Fruit fly (Drosophila melanogaster) ovary, adult (tissue): ENCODE measurements around the gene CG14302.

Source experiments
- CG17801 ChIP-seq: fragments of 200-800 bp; optimal IDR thresholded peaks from 2 replicates; lab custom pipeline; 2019; ENCODE audit warnings: missing biosample characterization, mild to moderate bottlenecking, missing genetic modification characterization, moderate library complexity; ENCODE audit not compliant: partially characterized antibody

CG14302 gene

DNA sequence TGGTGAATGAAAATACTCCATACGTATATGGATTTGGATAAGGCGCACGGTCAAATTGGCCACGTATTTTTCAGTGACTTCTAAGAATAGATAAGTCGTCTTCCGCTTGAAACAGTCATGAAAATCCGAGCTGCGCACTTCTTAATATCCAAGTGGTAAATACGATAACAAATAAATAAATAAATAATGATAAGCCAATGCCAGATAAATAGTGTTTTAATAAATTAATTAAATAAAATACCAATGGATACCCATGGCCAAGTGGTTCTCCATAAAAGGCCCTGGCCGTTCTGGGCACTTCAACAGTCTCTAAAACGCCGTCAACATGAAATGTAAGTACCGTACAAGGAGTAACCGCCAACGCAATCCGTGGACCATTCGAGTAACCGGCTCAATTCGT, at the start of gene CG14302:
Gene CG14302, plus strand, starts transcription at position 301 of the 400 bp plus-strand sequence.
- no peak for TF ChIP-seq CG17801 (GFP tag; lab: Kevin White, UChicago)

DNA sequence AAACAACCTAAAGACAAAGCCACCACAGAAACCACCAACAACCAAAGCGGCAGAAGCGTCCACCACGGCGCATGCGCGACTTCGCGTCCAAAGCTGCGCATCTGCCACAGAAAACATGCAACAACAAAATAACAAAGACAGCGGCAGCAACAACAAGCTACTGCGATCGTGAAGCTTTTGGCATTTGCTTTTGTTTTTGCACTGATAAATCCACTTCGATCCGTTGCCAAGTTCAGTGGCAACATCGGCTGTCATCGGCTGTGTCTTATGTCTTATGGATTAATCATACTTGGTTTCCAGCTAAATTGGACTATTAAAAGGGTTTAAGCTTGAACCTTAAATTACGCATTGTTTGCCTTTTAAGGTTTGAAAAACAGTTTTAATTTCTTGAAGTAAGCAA, 39.9 kb upstream of the CG14302 start, which contains the start of gene Muc91C:
Gene Muc91C, minus strand, starts transcription at position 101 of the 400 bp plus-strand sequence.
- TF ChIP-seq CG17801 (GFP tag; lab: Kevin White, UChicago), result no peak

DNA sequence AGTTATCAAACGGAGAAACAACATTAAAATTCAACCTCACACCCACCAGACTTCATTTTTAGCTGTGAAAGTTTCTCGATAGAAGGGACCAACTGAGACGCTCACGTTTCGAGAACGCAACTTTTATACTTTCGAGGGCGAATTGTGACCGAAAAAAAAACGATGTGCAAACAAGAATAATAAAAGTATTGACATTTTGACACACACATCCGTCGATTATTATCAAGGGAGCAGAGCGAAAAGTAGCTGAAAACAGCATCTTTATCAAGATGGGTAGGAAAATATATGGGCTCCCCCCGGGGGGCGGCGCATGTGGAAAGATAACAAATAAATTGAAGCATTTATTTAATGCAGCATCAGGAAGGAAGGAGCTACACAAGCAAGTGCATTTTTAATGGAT, 38.9 kb upstream of the CG14302 start, which contains the start of gene CG14300:
Gene CG14300, minus strand, starts transcription at position 101 of the 400 bp plus-strand sequence.
- no peak for TF ChIP-seq CG17801 (GFP tag; lab: Kevin White, UChicago)

DNA sequence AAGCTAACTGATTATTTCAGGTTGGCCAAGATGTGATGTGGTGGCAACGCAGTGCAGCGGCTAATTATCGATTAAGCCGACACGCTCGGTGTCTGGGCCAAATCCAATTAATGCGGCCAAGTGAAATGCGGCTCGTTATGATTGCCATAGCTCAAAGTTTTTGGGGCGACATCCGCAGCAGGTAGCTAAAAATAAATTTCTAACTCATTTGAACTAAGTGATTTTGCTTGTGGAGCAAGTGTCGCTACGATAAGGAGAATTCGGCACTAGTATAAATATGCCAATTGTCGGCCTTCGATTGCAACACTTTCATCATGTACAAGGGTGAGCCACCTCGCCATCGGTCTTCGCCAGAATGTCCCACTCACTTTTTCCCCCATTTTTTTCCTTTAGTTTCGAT, 37.5 kb upstream of the CG14302 start, which contains the start of gene CG34282:
Gene CG34282, plus strand, starts transcription at position 301 of the 400 bp plus-strand sequence.
- TF ChIP-seq CG17801 (GFP tag; lab: Kevin White, UChicago), result no peak

dm6 chr3R:18698855-18699569, 33.5 kb upstream of the CG14302 start:
- no peak for TF ChIP-seq CG17801 (GFP tag; lab: Kevin White, UChicago)

- no peak for TF ChIP-seq CG17801 (GFP tag; lab: Kevin White, UChicago)
These were observed 29.0 kb upstream of the CG14302 start for dm6 chr3R:18703514-18703913.

dm6 chr3R:18705150-18705549, 27.3 kb upstream of the CG14302 start, which contains the start of the genes ChAT and VAChT:
ChAT (plus strand) TSS chr3R:18705501.
VAChT (plus strand) TSS chr3R:18705501.
- no peak for TF ChIP-seq CG17801 (GFP tag; lab: Kevin White, UChicago)

DNA sequence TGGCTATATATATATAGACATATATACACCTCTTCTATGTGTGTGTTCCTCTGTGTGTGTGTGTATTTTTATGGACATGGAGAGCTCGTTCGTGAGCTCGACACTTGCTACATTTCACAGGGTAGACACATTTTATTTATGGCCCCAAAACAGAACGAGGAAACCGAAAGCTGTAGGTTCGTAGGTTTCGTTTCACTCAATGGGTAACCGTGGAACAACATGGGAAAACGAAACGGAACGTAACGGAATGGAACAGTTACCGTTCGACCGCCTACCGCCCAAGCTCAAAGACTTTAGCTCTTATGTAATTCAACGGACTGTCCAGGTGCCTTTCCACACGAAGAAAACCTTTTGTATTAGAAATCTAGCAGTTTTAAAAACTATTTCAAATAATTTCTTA, 26.2 kb upstream of the CG14302 start:
- TF ChIP-seq CG17801 (GFP tag; lab: Kevin White, UChicago), result no peak

DNA sequence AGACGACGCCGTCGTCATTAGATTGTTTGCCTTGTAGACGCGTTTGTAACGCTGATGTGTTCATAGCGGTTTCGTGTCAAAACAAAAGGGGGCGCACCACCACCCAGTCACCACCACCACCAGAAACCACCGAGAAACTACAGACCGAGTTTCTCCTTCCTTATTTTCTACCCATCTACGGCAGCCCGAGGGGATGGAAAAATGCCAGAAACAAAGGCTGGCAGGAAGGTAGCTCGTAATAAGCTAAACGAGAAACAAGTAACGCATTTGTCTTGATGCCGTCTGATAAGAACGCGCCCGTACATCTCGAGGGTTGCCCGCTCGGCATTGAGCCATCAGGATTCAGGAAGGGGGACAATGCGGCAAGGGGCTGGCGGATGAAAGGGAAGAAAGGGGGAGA, 25.0 kb upstream of the CG14302 start:
- no peak for TF ChIP-seq CG17801 (GFP tag; lab: Kevin White, UChicago)

DNA sequence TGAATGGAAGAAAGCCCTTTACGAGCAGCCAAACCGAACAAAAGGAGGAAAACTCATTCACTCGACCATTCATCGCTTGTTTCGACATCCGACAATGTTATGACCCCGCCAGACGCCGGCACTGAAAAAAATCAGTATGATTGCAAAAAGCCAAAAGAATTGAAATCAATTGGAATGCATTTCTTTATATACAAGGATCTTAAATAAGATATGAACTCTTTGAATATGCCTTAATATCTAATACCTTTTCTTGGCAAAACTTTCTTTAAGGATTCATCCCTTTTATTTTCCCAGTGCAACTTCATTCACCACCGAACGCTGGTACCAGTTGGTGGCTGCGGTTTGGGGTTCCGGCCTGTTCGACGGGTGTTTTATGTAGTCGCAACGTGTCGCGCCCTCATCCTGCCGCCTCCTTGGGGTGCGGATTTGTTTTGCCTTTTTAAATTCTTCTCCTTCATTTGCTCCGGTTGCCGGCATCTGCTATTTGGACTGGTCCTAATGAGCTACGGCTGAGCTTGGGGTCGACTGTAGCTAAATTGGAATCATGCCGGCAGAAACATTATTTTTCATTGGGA, 12.6 kb upstream of the CG14302 start:
- no peak for TF ChIP-seq CG17801 (GFP tag; lab: Kevin White, UChicago)

DNA sequence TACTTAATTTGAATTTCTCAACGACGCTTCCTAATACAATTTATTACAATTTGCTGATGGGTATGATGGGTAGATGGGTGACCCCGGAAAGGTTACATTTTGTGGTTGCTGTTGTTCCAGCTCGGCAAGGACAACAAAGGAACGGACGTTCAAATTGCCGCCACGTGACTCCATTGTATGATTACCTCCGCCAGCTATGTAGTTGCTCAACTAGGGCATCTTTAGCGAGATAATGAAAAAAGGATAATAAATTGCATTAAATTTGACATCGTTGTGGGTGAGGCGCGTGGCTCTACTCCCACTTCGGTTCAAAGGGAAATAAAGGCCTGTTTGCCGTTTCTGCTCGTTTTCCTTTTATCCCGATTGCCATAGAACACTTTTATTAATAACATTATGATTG, 11.1 kb upstream of the CG14302 start:
- no peak for TF ChIP-seq CG17801 (GFP tag; lab: Kevin White, UChicago)

- no peak for TF ChIP-seq CG17801 (GFP tag; lab: Kevin White, UChicago)
These were observed 10.0 kb upstream of the CG14302 start, which contains the start of gene CG34283 for dm6 chr3R:18722490-18722889. CG34283 (minus strand) TSS chr3R:18722590.

DNA sequence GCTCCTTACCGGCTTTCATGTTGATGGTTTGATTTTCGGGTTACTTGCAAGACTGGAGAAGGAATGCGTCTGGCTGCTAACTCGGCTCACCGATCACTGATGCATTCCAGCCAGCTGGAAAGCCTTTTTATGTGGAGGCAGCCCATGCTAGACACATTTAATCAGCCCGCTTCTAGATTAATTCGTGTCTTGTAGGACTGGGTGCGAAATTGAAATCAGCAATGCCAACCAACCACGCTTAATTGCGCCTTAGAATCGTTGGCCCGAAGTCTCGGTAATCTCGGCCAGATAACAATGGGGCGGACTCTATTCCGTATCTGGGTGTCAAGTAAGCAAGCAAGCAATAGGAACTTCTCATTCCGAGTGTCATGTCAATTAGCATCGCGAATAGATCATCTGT, 6.1 kb upstream of the CG14302 start, which contains the start of gene CG7714:
Gene CG7714, minus strand, starts transcription at position 101 of the 400 bp plus-strand sequence.
- no peak for TF ChIP-seq CG17801 (GFP tag; lab: Kevin White, UChicago)

DNA sequence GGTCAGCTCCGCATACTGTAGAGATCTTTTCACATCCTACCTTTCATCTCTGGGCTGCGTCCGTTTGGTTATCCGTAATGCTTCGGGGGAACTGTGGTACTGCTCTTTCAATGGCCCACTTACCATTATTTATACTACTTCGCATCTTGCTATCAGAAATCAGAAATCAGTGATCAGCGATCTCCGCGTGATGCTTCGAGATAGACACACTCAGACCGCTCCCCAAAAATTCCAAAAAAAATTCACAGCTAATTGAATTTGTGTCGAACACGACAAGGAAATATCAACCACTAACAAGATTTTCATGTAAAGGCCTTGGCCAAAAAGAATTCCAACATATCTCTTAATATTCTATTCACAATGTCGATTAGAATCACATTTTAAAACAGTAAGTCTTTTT, 4.1 kb upstream of the CG14302 start, which contains the start of gene CG7715:
Gene CG7715, minus strand, starts transcription at position 101 of the 400 bp plus-strand sequence.
- TF ChIP-seq CG17801 (GFP tag; lab: Kevin White, UChicago), result no peak

DNA sequence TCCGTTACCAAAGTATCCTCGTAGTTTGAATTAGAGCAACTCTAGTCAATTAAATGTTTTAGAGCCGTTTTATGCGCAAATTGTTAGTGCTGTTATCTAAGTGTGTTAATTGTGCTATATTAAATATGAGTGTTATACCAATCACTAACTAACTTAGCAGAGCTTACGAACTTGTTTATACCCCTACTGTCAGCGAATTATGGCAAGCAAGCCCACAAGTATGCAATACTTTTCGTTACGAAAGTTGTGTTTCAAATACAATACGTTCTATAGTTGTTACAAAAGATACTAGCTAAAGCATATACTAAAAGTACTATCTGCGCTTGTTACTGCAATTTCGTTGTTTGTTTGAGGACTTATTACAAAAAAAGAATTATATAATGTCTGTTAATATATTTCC, 1.2 kb upstream of the CG14302 start:
- TF ChIP-seq CG17801 (GFP tag; lab: Kevin White, UChicago), result no peak
